Worm (Caenorhabditis elegans) whole organism, L2 larva: Measurements from ENCODE around the gene F15H10.5.

Experiments
- snpc-4 ChIP-seq: fragments of 150-350 bp; optimal IDR thresholded peaks from 2 replicates; lab custom pipeline; 2014; ENCODE audit warnings: missing biosample characterization, missing genetic modification characterization
- ztf-11 ChIP-seq: sonication (generic microtip); optimal IDR thresholded peaks from 2 replicates; lab custom pipeline; 2017; ENCODE audit warnings: missing biosample characterization, missing genetic modification characterization

DNA sequence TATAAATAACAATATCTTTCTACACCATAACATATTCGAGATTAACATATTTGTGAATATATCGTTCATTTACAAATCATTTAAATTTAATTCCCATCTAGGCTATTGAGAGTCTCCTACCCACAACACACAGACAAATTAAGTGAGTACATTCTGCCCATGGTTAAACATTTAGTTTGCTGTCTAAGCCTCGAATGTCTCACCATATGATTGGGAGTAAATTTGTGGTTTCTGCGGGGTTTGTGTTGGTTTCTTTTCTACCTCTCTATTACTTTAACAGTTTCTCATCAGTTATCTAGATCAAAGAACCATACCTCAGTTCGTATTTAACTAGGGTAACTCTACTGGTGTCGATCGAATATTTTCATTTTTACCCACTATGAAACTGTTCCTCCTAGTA is 20.4 kb downstream of the F15H10.5 start, which contains the start of gene ugt-2:
- no peak for TF ChIP-seq snpc-4 (tag; lab: Kevin White, UChicago)
- TF ChIP-seq ztf-11 (tag; lab: Kevin White, UChicago): no peak
